Worm (Caenorhabditis elegans) whole organism, late embryonic: ENCODE data around the gene Y70C5A.3.
"Not testable (repeated sequence)": the region's sequence is repeated elsewhere in the genome, so short reads cannot be mapped to it uniquely, and the experiment has no call there.

Source experiments
- C38D4.7 ChIP-seq: fragments of 200-800 bp; sonication (Bioruptor generic); optimal IDR thresholded peaks from 2 replicates; lab custom pipeline; 2018; ENCODE audit warnings: mild to moderate bottlenecking, missing genetic modification characterization, moderate library complexity, missing compliant biosample characterization
- K02D7.2 ChIP-seq: sonication (generic microtip); optimal IDR thresholded peaks from 2 replicates; lab custom pipeline; 2017; ENCODE audit warnings: mild to moderate bottlenecking, missing genetic modification characterization, missing compliant biosample characterization
- T23F11.4 ChIP-seq: fragments of 200-800 bp; sonication (Bioruptor generic); optimal IDR thresholded peaks from 2 replicates; lab custom pipeline; 2018; ENCODE audit warnings: mild to moderate bottlenecking, missing genetic modification characterization, missing compliant biosample characterization
- ceh-14 ChIP-seq: sonication (generic microtip); optimal IDR thresholded peaks from 2 replicates; lab custom pipeline; 2016; ENCODE audit warnings: missing genotype, missing genetic modification characterization, missing compliant biosample characterization
- ceh-18 ChIP-seq: sonication (generic microtip); optimal IDR thresholded peaks from 2 replicates; lab custom pipeline; 2016; ENCODE audit warnings: missing genetic modification characterization, missing compliant biosample characterization
- ceh-19 ChIP-seq: fragments of 200-800 bp; sonication (Bioruptor generic); optimal IDR thresholded peaks from 2 replicates; lab custom pipeline; 2018; ENCODE audit warnings: mild to moderate bottlenecking, missing genetic modification characterization, missing compliant biosample characterization
- ceh-2 ChIP-seq: sonication (generic microtip); optimal IDR thresholded peaks from 2 replicates; lab custom pipeline; 2016; ENCODE audit warnings: missing genotype, missing genetic modification characterization, missing compliant biosample characterization
- ceh-24 ChIP-seq: sonication (generic microtip); optimal IDR thresholded peaks from 2 replicates; lab custom pipeline; 2016; ENCODE audit warnings: mild to moderate bottlenecking, missing genetic modification characterization, missing compliant biosample characterization
- ceh-30 ChIP-seq: fragments of 150-350 bp; optimal IDR thresholded peaks from 2 replicates; lab custom pipeline; 2014; ENCODE audit warnings: missing biosample characterization, missing genetic modification characterization
- ceh-31 ChIP-seq: sonication (generic microtip); optimal IDR thresholded peaks from 2 replicates; lab custom pipeline; 2016; ENCODE audit warnings: missing genetic modification characterization, missing compliant biosample characterization
- ceh-45 ChIP-seq: fragments of 200-800 bp; sonication (Bioruptor generic); IDR thresholded peaks from 2 replicates; pipeline ENCODE4 v1.3.6; 2022; ENCODE audit warnings: missing genetic modification reagents, missing genetic modification characterization, missing compliant biosample characterization
- ceh-48 ChIP-seq: sonication (generic microtip); optimal IDR thresholded peaks from 2 replicates; lab custom pipeline; 2016; ENCODE audit warnings: missing genetic modification characterization, inconsistent platforms, missing compliant biosample characterization
- ceh-6 ChIP-seq: fragments of 200-800 bp; sonication (Bioruptor generic); optimal IDR thresholded peaks from 2 replicates; lab custom pipeline; 2018; ENCODE audit warnings: mild to moderate bottlenecking, missing genetic modification characterization, missing compliant biosample characterization
- dmd-4 ChIP-seq: sonication (generic microtip); optimal IDR thresholded peaks from 2 replicates; lab custom pipeline; 2016; ENCODE audit warnings: borderline replicate concordance, missing genetic modification characterization, missing compliant biosample characterization
- elt-2 ChIP-seq: sonication (generic microtip); optimal IDR thresholded peaks from 2 replicates; lab custom pipeline; 2016; ENCODE audit warnings: missing genetic modification reagents, missing genetic modification characterization, missing compliant biosample characterization
- ets-4 ChIP-seq: sonication (generic microtip); optimal IDR thresholded peaks from 2 replicates; lab custom pipeline; 2016; ENCODE audit warnings: missing genetic modification characterization, missing compliant biosample characterization
- fax-1 ChIP-seq: sonication (generic microtip); optimal IDR thresholded peaks from 2 replicates; lab custom pipeline; 2016; ENCODE audit warnings: missing genotype, missing genetic modification characterization, missing compliant biosample characterization
- hlh-13 ChIP-seq: fragments of 200-800 bp; sonication (Bioruptor generic); optimal IDR thresholded peaks from 2 replicates; lab custom pipeline; 2018; ENCODE audit warnings: mild to moderate bottlenecking, missing genetic modification characterization, missing compliant biosample characterization
- lin-11 ChIP-seq: fragments of 200-800 bp; sonication (Bioruptor generic); optimal IDR thresholded peaks from 2 replicates; lab custom pipeline; 2018; ENCODE audit warnings: mild to moderate bottlenecking, missing genetic modification characterization, missing compliant biosample characterization
- madf-2 ChIP-seq: sonication (generic microtip); optimal IDR thresholded peaks from 2 replicates; lab custom pipeline; 2017; ENCODE audit warnings: missing genetic modification characterization, missing compliant biosample characterization
- nfya-1 ChIP-seq: sonication (generic microtip); optimal IDR thresholded peaks from 2 replicates; lab custom pipeline; 2017; ENCODE audit warnings: missing genetic modification characterization, mild to moderate bottlenecking, missing compliant biosample characterization, antibody characterized with exemption, moderate library complexity
- nhr-11 ChIP-seq: fragments of 150-350 bp; optimal IDR thresholded peaks from 2 replicates; lab custom pipeline; 2014; ENCODE audit warnings: missing biosample characterization, missing genetic modification characterization
- nhr-232 ChIP-seq: sonication (generic microtip); optimal IDR thresholded peaks from 2 replicates; lab custom pipeline; 2016; ENCODE audit warnings: missing genetic modification characterization, missing compliant biosample characterization
- odd-2 ChIP-seq: sonication (generic microtip); optimal IDR thresholded peaks from 2 replicates; lab custom pipeline; 2017; ENCODE audit warnings: antibody characterized with exemption, mild to moderate bottlenecking, missing genetic modification characterization, missing compliant biosample characterization
- pha-4 ChIP-seq: fragments of 150-350 bp; optimal IDR thresholded peaks from 2 replicates; lab custom pipeline; 2018; ENCODE audit warnings: missing biosample characterization, missing genetic modification reagents, missing genetic modification characterization
- pqm-1 ChIP-seq: sonication (generic microtip); optimal IDR thresholded peaks from 2 replicates; lab custom pipeline; 2016; ENCODE audit warnings: missing genetic modification characterization, missing compliant biosample characterization
- ref-2 ChIP-seq: sonication (generic microtip); optimal IDR thresholded peaks from 2 replicates; lab custom pipeline; 2016; ENCODE audit warnings: missing genetic modification characterization, missing compliant biosample characterization
- rnt-1 ChIP-seq: sonication (generic microtip); optimal IDR thresholded peaks from 2 replicates; lab custom pipeline; 2016; ENCODE audit warnings: missing genetic modification characterization, missing compliant biosample characterization
- sdc-2 ChIP-seq: sonication (generic microtip); optimal IDR thresholded peaks from 2 replicates; lab custom pipeline; 2016; ENCODE audit warnings: missing genotype, missing genetic modification characterization, missing compliant biosample characterization
- sox-4 ChIP-seq: sonication (generic microtip); optimal IDR thresholded peaks from 2 replicates; lab custom pipeline; 2017; ENCODE audit warnings: mild to moderate bottlenecking, missing genetic modification characterization, inconsistent platforms, missing compliant biosample characterization
- tbx-7 ChIP-seq: sonication (generic microtip); optimal IDR thresholded peaks from 2 replicates; lab custom pipeline; 2016; ENCODE audit warnings: missing genotype, missing genetic modification characterization, missing compliant biosample characterization
- unc-42 ChIP-seq: sonication (generic microtip); optimal IDR thresholded peaks from 2 replicates; lab custom pipeline; 2016; ENCODE audit warnings: missing genotype, missing genetic modification characterization, missing compliant biosample characterization
- unc-55 ChIP-seq: sonication (generic microtip); optimal IDR thresholded peaks from 2 replicates; lab custom pipeline; 2017; ENCODE audit warnings: missing biosample characterization, missing genetic modification reagents, missing genetic modification characterization
- unc-86 ChIP-seq: sonication (generic microtip); optimal IDR thresholded peaks from 2 replicates; lab custom pipeline; 2016; ENCODE audit warnings: missing genetic modification characterization, missing compliant biosample characterization
- ztf-16 ChIP-seq: sonication (generic microtip); optimal IDR thresholded peaks from 2 replicates; lab custom pipeline; 2017; ENCODE audit warnings: missing genetic modification characterization, missing compliant biosample characterization

Y70C5A.3 gene

DNA sequence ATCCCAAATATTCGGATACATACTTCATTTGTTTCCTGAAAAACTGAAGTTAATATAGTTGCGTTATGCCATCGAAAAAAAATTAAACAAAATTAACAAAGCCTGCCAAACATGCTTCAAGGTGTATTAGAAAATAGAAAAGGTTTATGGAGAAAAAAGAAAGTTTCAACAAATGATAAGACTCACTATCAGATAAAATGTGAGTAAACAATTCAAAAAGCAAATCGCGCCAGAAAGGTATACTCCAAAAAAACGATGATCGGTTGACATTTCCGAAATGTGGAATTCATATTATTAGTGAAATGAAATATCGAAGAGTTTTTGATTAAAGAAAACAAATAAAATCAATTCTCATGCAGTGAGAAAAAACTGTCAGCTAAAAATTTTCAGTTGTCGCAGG lies at the start of gene Y70C5A.3:
TSS of gene Y70C5A.3 (minus strand) at position 50 of the 400 bp plus-strand sequence.
- no peak for TF ChIP-seq ceh-48 (tag; lab: Kevin White, UChicago)
- TF ChIP-seq pha-4 (tag; lab: Kevin White, UChicago), result no peak
- TF ChIP-seq elt-2 (tag; lab: Kevin White, UChicago), result no peak
- TF ChIP-seq madf-2 (tag; lab: Kevin White, UChicago), result no peak
- no peak for TF ChIP-seq ceh-31 (tag; lab: Kevin White, UChicago)
- no peak for TF ChIP-seq ceh-24
- TF ChIP-seq sdc-2, result no peak
- TF ChIP-seq ets-4 (tag; lab: Kevin White, UChicago), result no peak
- TF ChIP-seq unc-55 (GFP tag; lab: Kevin White, UChicago), result no peak
- no peak for TF ChIP-seq odd-2 (tag; lab: Kevin White, UChicago)
- no peak for TF ChIP-seq fax-1
- TF ChIP-seq T23F11.4 (GFP tag; lab: Kevin White, UChicago), result no peak
- TF ChIP-seq ceh-30, result no peak
- no peak for TF ChIP-seq ceh-14 (tag; lab: Kevin White, UChicago)
- TF ChIP-seq hlh-13 (GFP tag; lab: Kevin White, UChicago), result no peak
- no peak for TF ChIP-seq ceh-2 (tag; lab: Kevin White, UChicago)
- no peak for TF ChIP-seq unc-42 (tag; lab: Kevin White, UChicago)

- no peak for TF ChIP-seq nhr-11 (tag; lab: Kevin White, UChicago)
Observed at ce11 chrV:16668473-16668872, 47.8 kb upstream of the Y70C5A.3 start, which contains the start of gene F14F8.9. Gene F14F8.9 (minus strand): TSS chrV:16668573.

- TF ChIP-seq K02D7.2 (tag; lab: Kevin White, UChicago), result no peak
- no peak for TF ChIP-seq tbx-7
- TF ChIP-seq ceh-6 (GFP tag; lab: Kevin White, UChicago), result no peak
- TF ChIP-seq ref-2 (tag; lab: Kevin White, UChicago), result no peak
- TF ChIP-seq madf-2 (tag; lab: Kevin White, UChicago), result no peak
- TF ChIP-seq nhr-232 (tag; lab: Kevin White, UChicago), result no peak
- TF ChIP-seq sox-4 (tag; lab: Kevin White, UChicago), result no peak
- TF ChIP-seq unc-86, result no peak
- TF ChIP-seq ceh-48 (tag; lab: Kevin White, UChicago), result no peak
- TF ChIP-seq pha-4 (tag; lab: Kevin White, UChicago), result no peak
- no peak for TF ChIP-seq dmd-4
- no peak for TF ChIP-seq lin-11 (tag; lab: Kevin White, UChicago)
- no peak for TF ChIP-seq ceh-18 (tag; lab: Kevin White, UChicago)
- TF ChIP-seq ztf-16 (tag; lab: Kevin White, UChicago), result no peak
- no peak for TF ChIP-seq rnt-1 (tag; lab: Kevin White, UChicago)
- no peak for TF ChIP-seq sdc-2
- TF ChIP-seq ets-4 (tag; lab: Kevin White, UChicago), result no peak
Observed at ce11 chrV:16666647-16667046, 45.9 kb upstream of the Y70C5A.3 start, which contains the start of gene F14F8.14. Gene F14F8.14 (minus strand): TSS chrV:16666747.

ce11 chrV:16660816-16661215 lies 40.1 kb upstream of the Y70C5A.3 start, which contains the start of gene Y70C5B.2:
Gene Y70C5B.2 (minus strand): TSS chrV:16660916.
- not testable (repeated sequence) for TF ChIP-seq ceh-45 (GFP tag; lab: Robert Waterston, UW); C38D4.7 (GFP tag; lab: Kevin White, UChicago); unc-42 (tag; lab: Kevin White, UChicago)
- TF ChIP-seq, all 69 proteins: peak for 0; not testable (repeated sequence) for 69

- not testable (repeated sequence) for TF ChIP-seq ceh-19 (GFP tag; lab: Kevin White, UChicago); nfya-1 (tag; lab: Kevin White, UChicago); pqm-1
- TF ChIP-seq, all 69 proteins: peak for 0; not testable (repeated sequence) for 69
Observed at ce11 chrV:16654242-16654641, 33.5 kb upstream of the Y70C5A.3 start, which contains the start of gene W06G6.15. Gene W06G6.15 (plus strand): TSS chrV:16654542.
